Fruit fly (Drosophila melanogaster): Measurements from ENCODE around the gene Miro.
A peak's percentile ranks its signal among the peaks of the same experiment; 100 is the strongest.

Miro gene

DNA sequence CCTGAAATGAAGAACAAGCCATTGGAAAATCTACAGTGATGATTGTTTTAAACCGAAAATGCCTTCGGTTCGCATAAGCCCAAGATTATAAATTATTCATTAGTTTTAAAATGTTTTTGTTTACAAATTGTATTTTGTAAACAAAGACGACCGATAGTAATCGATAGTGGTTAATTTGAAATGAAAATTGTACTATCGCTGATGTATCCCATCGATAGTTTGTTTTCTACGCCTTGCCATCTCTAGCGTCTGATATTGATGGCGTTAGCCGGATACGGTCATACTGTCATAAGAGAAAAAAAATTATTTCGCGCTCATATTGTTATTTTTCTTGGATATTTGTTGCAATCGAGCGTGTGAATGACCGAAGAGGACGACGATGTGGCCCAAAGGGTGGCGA is 19.4 kb upstream of the Miro start, which contains the start of gene SMC1 (continued):
- no peak for TF ChIP-seq CG10979 (tag; optimal IDR thresholded peaks at IDR 0.05)
- no peak for TF ChIP-seq CG15479 (GFP tag; optimal IDR thresholded peaks at IDR 0.05)
- TF ChIP-seq CG12071 (GFP tag; optimal IDR thresholded peaks at IDR 0.05), result no peak
- TF ChIP-seq row (GFP tag; IDR thresholded peaks at IDR 0.05), result peak; percentile 89
- TF ChIP-seq fu2 (GFP tag; optimal IDR thresholded peaks at IDR 0.05), result no peak
- no peak for TF ChIP-seq HHEX (GFP tag; optimal IDR thresholded peaks at IDR 0.05)
- TF ChIP-seq Hey (tag; optimal IDR thresholded peaks at IDR 0.05), result no peak
- TF ChIP-seq grau (tag; optimal IDR thresholded peaks at IDR 0.05), result peak; percentile 42
- TF ChIP-seq CG6254 (GFP tag; optimal IDR thresholded peaks at IDR 0.05), result peak; percentile 0
- peak; percentile 42 for TF ChIP-seq CG13424 (tag; optimal IDR thresholded peaks at IDR 0.05)
- TF ChIP-seq grn (GFP tag; optimal IDR thresholded peaks at IDR 0.05), result no peak
- no peak for TF ChIP-seq CG14441 (GFP tag; IDR thresholded peaks at IDR 0.05)
- TF ChIP-seq twi (tag; optimal IDR thresholded peaks at IDR 0.05), result no peak
- no peak for TF ChIP-seq Neu2 (GFP tag; optimal IDR thresholded peaks at IDR 0.05; ENCODE audit: borderline replicate concordance)
- TF ChIP-seq CG15601 (tag; optimal IDR thresholded peaks at IDR 0.05), result peak; percentile 14
- no peak for TF ChIP-seq Camta (GFP tag; optimal IDR thresholded peaks at IDR 0.05)
- TF ChIP-seq prd (optimal IDR thresholded peaks at IDR 0.05), result no peak
- no peak for TF ChIP-seq prd (GFP tag; IDR thresholded peaks at IDR 0.05)
- TF ChIP-seq wek (GFP tag; optimal IDR thresholded peaks at IDR 0.05), result peak; percentile 18
- peak; percentile 54 for TF ChIP-seq CG30403 (GFP tag; optimal IDR thresholded peaks at IDR 0.05)
- TF ChIP-seq CG7928 (GFP tag; optimal IDR thresholded peaks at IDR 0.05), result no peak
- peak; percentile 44 for TF ChIP-seq zen (tag; optimal IDR thresholded peaks at IDR 0.05)
- no peak for TF ChIP-seq Ada2b (GFP tag; IDR thresholded peaks at IDR 0.05)
- no peak for TF ChIP-seq gcm2 (GFP tag; optimal IDR thresholded peaks at IDR 0.05)
- TF ChIP-seq MBD-R2 (GFP tag; IDR thresholded peaks at IDR 0.05), result peak; percentile 96
- TF ChIP-seq tup (GFP tag; optimal IDR thresholded peaks at IDR 0.05), result no peak
- no peak for TF ChIP-seq crc (GFP tag; optimal IDR thresholded peaks at IDR 0.05)
- no peak for TF ChIP-seq kni (GFP tag; optimal IDR thresholded peaks at IDR 0.05)
- TF ChIP-seq jigr1 (GFP tag; IDR thresholded peaks at IDR 0.05), result no peak; the same call in 2 of the 3 replicates
- TF ChIP-seq Atf3 (GFP tag; optimal IDR thresholded peaks at IDR 0.05), result no peak
- no peak for TF ChIP-seq CG10959 (GFP tag; IDR thresholded peaks at IDR 0.05)
- TF ChIP-seq Jarid2 (GFP tag; optimal IDR thresholded peaks at IDR 0.05), result no peak
- TF ChIP-seq onecut (GFP tag; IDR thresholded peaks at IDR 0.05), result peak; percentile 53
- no peak for TF ChIP-seq D19B (GFP tag; optimal IDR thresholded peaks at IDR 0.05)
- no peak for TF ChIP-seq NK7.1 (GFP tag; optimal IDR thresholded peaks at IDR 0.05)
- no peak for TF ChIP-seq CG14050 (GFP tag; IDR thresholded peaks at IDR 0.05)
- no peak for TF ChIP-seq Chrac-16 (GFP tag; optimal IDR thresholded peaks at IDR 0.05)
- TF ChIP-seq CG2889 (GFP tag; IDR thresholded peaks at IDR 0.05), result no peak
- no peak for TF ChIP-seq Nf-YA (GFP tag; IDR thresholded peaks at IDR 0.05)
- TF ChIP-seq CG9609 (GFP tag; optimal IDR thresholded peaks at IDR 0.05), result no peak
- TF ChIP-seq btn (GFP tag; optimal IDR thresholded peaks at IDR 0.05), result no peak
- no peak for TF ChIP-seq CG10431 (GFP tag; optimal IDR thresholded peaks at IDR 0.05)
- peak; percentile 18 for TF ChIP-seq slp2 (GFP tag; optimal IDR thresholded peaks at IDR 0.05)
- no peak for TF ChIP-seq zf30C (GFP tag; optimal IDR thresholded peaks at IDR 0.05)
- TF ChIP-seq CG16863 (GFP tag; optimal IDR thresholded peaks at IDR 0.05), result no peak
- TF ChIP-seq hb (GFP tag; IDR thresholded peaks at IDR 0.05; ENCODE audit: partially characterized antibody), result peak; percentile 99
- no peak for TF ChIP-seq dati (GFP tag; IDR thresholded peaks at IDR 0.05)
- peak; percentile 6 for TF ChIP-seq sima (GFP tag; optimal IDR thresholded peaks at IDR 0.05)
- no peak for TF ChIP-seq CG43689 (GFP tag; IDR thresholded peaks at IDR 0.05)
- 0 out of 2 replicates have a peak, but pooled peaks have one; percentile 23 for TF ChIP-seq Awh (GFP tag; IDR thresholded peaks at IDR 0.05)
- TF ChIP-seq Dek (tag; optimal IDR thresholded peaks at IDR 0.05), result peak; percentile 54
- TF ChIP-seq CG2712 (tag; optimal IDR thresholded peaks at IDR 0.05), result peak; percentile 65

Measured in whole organism, embryonic.